Fruit fly (Drosophila melanogaster) whole organism, prepupa: ENCODE data around the gene pyd.

ENCODE experiments used
- CG16779 ChIP-seq: fragments of 200-800 bp; sonication (Bioruptor generic); optimal IDR thresholded peaks from 3 replicates; lab custom pipeline; 2017; ENCODE audit warnings: missing biosample characterization, mild to moderate bottlenecking, missing genetic modification characterization
- CG6792 ChIP-seq: fragments of 200-800 bp; sonication (Bioruptor generic); optimal IDR thresholded peaks from 3 replicates; lab custom pipeline; 2016; ENCODE audit warnings: missing biosample characterization, missing genetic modification characterization
- Eip78C ChIP-seq: fragments of 200-800 bp; sonication (Bioruptor generic); peaks from one replicate; lab custom pipeline; 2016; ENCODE audit warnings: missing biosample characterization, missing genetic modification characterization

DNA sequence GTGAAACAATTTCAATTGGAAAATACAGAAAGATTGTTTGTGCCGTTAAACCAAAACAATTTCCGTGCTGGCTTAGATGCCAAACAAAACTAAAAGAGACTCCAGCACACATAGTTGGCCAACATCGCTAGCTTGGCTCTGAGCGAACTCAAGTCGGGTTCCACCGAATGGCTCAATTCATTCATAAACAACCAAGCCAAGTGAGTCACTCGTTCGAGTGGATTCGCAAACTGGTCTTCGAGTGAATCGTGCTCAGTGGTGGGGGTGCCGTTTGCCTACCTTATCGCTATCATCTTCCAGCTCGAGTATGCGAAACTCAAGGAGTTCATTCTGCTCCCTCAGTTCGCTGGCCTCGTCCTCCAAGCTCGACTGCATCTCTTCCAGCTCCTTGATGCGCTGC lies 146.2 kb downstream of the pyd start:
- TF ChIP-seq Eip78C: no peak
- TF ChIP-seq CG16779 (tag; lab: Kevin White, UChicago): no peak
- no peak for TF ChIP-seq CG6792 (GFP tag; lab: Kevin White, UChicago)
